Fruit fly (Drosophila melanogaster) whole organism, embryonic: ENCODE measurements around the gene ss.

ENCODE experiments used
- Aef1 ChIP-seq: fragments of 200-800 bp; sonication (Bioruptor generic); IDR thresholded peaks from 3 replicates; pipeline ENCODE4 v1.3.6; 2022; ENCODE audit warnings: missing biosample characterization, missing genetic modification characterization
- BEAF-32 ChIP-seq: fragments of 200-800 bp; sonication (Bioruptor generic); optimal IDR thresholded peaks from 3 replicates; lab custom pipeline; 2017; ENCODE audit warnings: missing biosample characterization, missing genetic modification characterization, mild to moderate bottlenecking, moderate library complexity, missing genetic modification reagents
- CG11723 ChIP-seq: fragments of 200-800 bp; sonication (Bioruptor generic); optimal IDR thresholded peaks from 2 replicates; lab custom pipeline; 2017; ENCODE audit warnings: missing biosample characterization, mild to moderate bottlenecking, missing genetic modification characterization
- CG15696 ChIP-seq: fragments of 200-800 bp; sonication (Bioruptor generic); optimal IDR thresholded peaks from 2 replicates; lab custom pipeline; 2019; ENCODE audit warnings: missing biosample characterization, mild to moderate bottlenecking, missing genetic modification characterization, moderate library complexity
- CG16813 ChIP-seq: fragments of 200-800 bp; sonication (Bioruptor generic); IDR thresholded peaks from 3 replicates; pipeline ENCODE4 v1.3.6; 2022; ENCODE audit warnings: missing biosample characterization, missing genetic modification characterization; ENCODE audit not compliant: partially characterized antibody
- CG17328 ChIP-seq: fragments of 200-800 bp; sonication (Bioruptor generic); IDR thresholded peaks from 2 replicates; pipeline ENCODE4 v1.3.6; 2022; ENCODE audit warnings: missing biosample characterization, missing genetic modification characterization
- CG17385 ChIP-seq: fragments of 200-800 bp; sonication (Bioruptor generic); optimal IDR thresholded peaks from 3 replicates; lab custom pipeline; 2018; ENCODE audit warnings: missing biosample characterization, mild to moderate bottlenecking, missing genetic modification characterization
- CG2116 ChIP-seq: fragments of 200-800 bp; sonication (Bioruptor generic); optimal IDR thresholded peaks from 3 replicates; lab custom pipeline; 2018; ENCODE audit warnings: missing biosample characterization, mild to moderate bottlenecking, missing genetic modification characterization
- CG2199 ChIP-seq: fragments of 200-800 bp; sonication (Bioruptor generic); IDR thresholded peaks from 3 replicates; pipeline ENCODE4 v1.3.6; 2022; ENCODE audit warnings: missing biosample characterization, missing genetic modification characterization
- CG3065 ChIP-seq: fragments of 200-800 bp; sonication (Bioruptor generic); optimal IDR thresholded peaks from 2 replicates; lab custom pipeline; 2016; ENCODE audit warnings: missing biosample characterization, missing genetic modification characterization
- CG32772 ChIP-seq: fragments of 200-800 bp; sonication (Bioruptor generic); IDR thresholded peaks from 2 replicates; pipeline ENCODE4 v1.3.6; 2022; ENCODE audit warnings: missing biosample characterization, missing genetic modification characterization
- CG3281 ChIP-seq: fragments of 200-800 bp; sonication (Bioruptor generic); optimal IDR thresholded peaks from 3 replicates; lab custom pipeline; 2017; ENCODE audit warnings: missing biosample characterization, mild to moderate bottlenecking, missing genetic modification characterization
- CG33557 ChIP-seq: fragments of 200-800 bp; sonication (Bioruptor generic); optimal IDR thresholded peaks from 2 replicates; lab custom pipeline; 2019; ENCODE audit warnings: missing biosample characterization, mild to moderate bottlenecking, missing genetic modification characterization, moderate library complexity
- CG3407 ChIP-seq: fragments of 200-800 bp; sonication (Bioruptor generic); optimal IDR thresholded peaks from 2 replicates; lab custom pipeline; 2018; ENCODE audit warnings: missing biosample characterization, mild to moderate bottlenecking, missing genetic modification characterization
- CG4282 ChIP-seq: fragments of 200-800 bp; sonication (Bioruptor generic); optimal IDR thresholded peaks from 2 replicates; lab custom pipeline; 2016; ENCODE audit warnings: missing biosample characterization, missing genetic modification characterization
- CHES-1-like ChIP-seq: fragments of 200-800 bp; sonication (Bioruptor generic); optimal IDR thresholded peaks from 2 replicates; lab custom pipeline; 2016; ENCODE audit warnings: missing biosample characterization, missing genetic modification characterization
- Deaf1 ChIP-seq: fragments of 200-800 bp; optimal IDR thresholded peaks from 3 replicates; lab custom pipeline; 2019; ENCODE audit warnings: missing biosample characterization, mild to moderate bottlenecking, missing genetic modification characterization, moderate library complexity
- Eip74EF ChIP-seq, 2 experiments: fragments of 200-800 bp in 1 of 2; fragments of >200 bp in 1 of 2; sonication (Bioruptor generic) in 1 of 2; optimal IDR thresholded peaks; 2 replicates each; lab custom pipeline; 2017 to 2019; ENCODE audit warnings: missing biosample characterization in 2 of 2, missing genetic modification characterization in 2 of 2, mild to moderate bottlenecking in 1 of 2, moderate library complexity in 1 of 2
- Hmx ChIP-seq: fragments of 200-800 bp; sonication (Bioruptor generic); optimal IDR thresholded peaks from 2 replicates; lab custom pipeline; 2016; ENCODE audit warnings: missing biosample characterization, missing genetic modification characterization
- Myb ChIP-seq: fragments of 200-800 bp; sonication (Bioruptor generic); optimal IDR thresholded peaks from 2 replicates; lab custom pipeline; 2016; ENCODE audit warnings: missing biosample characterization, missing genetic modification characterization
- Nf-YA ChIP-seq: fragments of 200-800 bp; sonication (Bioruptor generic); IDR thresholded peaks from 2 replicates; pipeline ENCODE4 v1.3.6; 2022; ENCODE audit warnings: missing biosample characterization, missing genetic modification characterization
- Optix ChIP-seq: fragments of 200-800 bp; sonication (Bioruptor generic); IDR thresholded peaks from 3 replicates; pipeline ENCODE4 v1.3.6; 2022; ENCODE audit warnings: missing biosample characterization, missing genetic modification characterization
- Pdp1 ChIP-seq, 2 experiments: fragments of 200-800 bp; sonication (Bioruptor generic); optimal IDR thresholded peaks; 3 replicates each; lab custom pipeline; 2016; ENCODE audit warnings: missing biosample characterization in 2 of 2, missing genetic modification characterization in 2 of 2, mild to moderate bottlenecking in 1 of 2, moderate library complexity in 1 of 2
- Ravus ChIP-seq: fragments of 200-800 bp; sonication (Bioruptor generic); IDR thresholded peaks from 2 replicates; pipeline ENCODE4 v1.3.6; 2022; ENCODE audit warnings: missing biosample characterization, missing genetic modification characterization
- Scr ChIP-seq: fragments of 200-800 bp; sonication (Bioruptor generic); IDR thresholded peaks from 2 replicates; pipeline ENCODE4 v1.3.6; 2022; ENCODE audit warnings: missing biosample characterization, missing genetic modification characterization; ENCODE audit not compliant: partially characterized antibody
- Side ChIP-seq: fragments of 200-800 bp; sonication (Bioruptor generic); optimal IDR thresholded peaks from 2 replicates; lab custom pipeline; 2016; ENCODE audit warnings: missing biosample characterization, missing genetic modification characterization
- Sin3A ChIP-seq: fragments of >200 bp; optimal IDR thresholded peaks from 2 replicates; lab custom pipeline; 2018
- Sry-β ChIP-seq: fragments of 200-800 bp; sonication (Bioruptor generic); optimal IDR thresholded peaks from 2 replicates; lab custom pipeline; 2018; ENCODE audit warnings: missing biosample characterization, mild to moderate bottlenecking, missing genetic modification characterization, moderate library complexity
- ase ChIP-seq: fragments of 200-800 bp; sonication (Bioruptor generic); IDR thresholded peaks from 3 replicates; pipeline ENCODE4 v1.3.6; 2022; ENCODE audit warnings: missing biosample characterization, missing genetic modification characterization
- bab2 ChIP-seq: fragments of 200-800 bp; sonication (Bioruptor generic); optimal IDR thresholded peaks from 2 replicates; lab custom pipeline; 2016; ENCODE audit warnings: missing biosample characterization, missing genetic modification characterization
- bcd ChIP-seq: fragments of 200-800 bp; sonication (Bioruptor generic); optimal IDR thresholded peaks from 2 replicates; lab custom pipeline; 2017; ENCODE audit warnings: missing biosample characterization, mild to moderate bottlenecking, missing genetic modification characterization
- cad ChIP-seq: fragments of >200 bp; optimal IDR thresholded peaks from 2 replicates; lab custom pipeline; 2017; ENCODE audit warnings: missing biosample characterization, missing genetic modification characterization
- cg ChIP-seq: fragments of 200-800 bp; sonication (Bioruptor generic); optimal IDR thresholded peaks from 3 replicates; lab custom pipeline; 2019; ENCODE audit warnings: missing biosample characterization, mild to moderate bottlenecking, missing genetic modification characterization, moderate library complexity
- ci ChIP-seq: fragments of 200-800 bp; sonication (Bioruptor generic); IDR thresholded peaks from 3 replicates; pipeline ENCODE4 v1.3.6; 2022; ENCODE audit warnings: missing biosample characterization, missing genetic modification characterization
- cwo ChIP-seq: fragments of 200-800 bp; sonication (Bioruptor generic); optimal IDR thresholded peaks from 3 replicates; lab custom pipeline; 2017; ENCODE audit warnings: missing biosample characterization, missing genetic modification characterization, mild to moderate bottlenecking, moderate library complexity, missing genetic modification reagents
- da ChIP-seq: fragments of 200-800 bp; sonication (Bioruptor generic); optimal IDR thresholded peaks from 2 replicates; lab custom pipeline; 2016; ENCODE audit warnings: missing biosample characterization, missing genetic modification characterization
- dpn ChIP-seq, 2 experiments: fragments of 200-800 bp; sonication (Bioruptor generic); optimal IDR thresholded peaks; 3 replicates each; lab custom pipeline; 2016; ENCODE audit warnings: missing biosample characterization in 2 of 2, missing genetic modification characterization in 2 of 2
- fru ChIP-seq: fragments of >200 bp; optimal IDR thresholded peaks from 2 replicates; lab custom pipeline; 2017
- grn ChIP-seq: fragments of 200-800 bp; sonication (Bioruptor generic); optimal IDR thresholded peaks from 3 replicates; lab custom pipeline; 2017; ENCODE audit warnings: missing biosample characterization, missing genetic modification characterization
- hbn ChIP-seq: fragments of 200-800 bp; sonication (Bioruptor generic); IDR thresholded peaks from 2 replicates; pipeline ENCODE4 v1.3.6; 2022; ENCODE audit warnings: missing biosample characterization, missing genetic modification characterization; ENCODE audit not compliant: partially characterized antibody
- kni ChIP-seq: fragments of 200-800 bp; sonication (Bioruptor generic); optimal IDR thresholded peaks from 3 replicates; lab custom pipeline; 2017; ENCODE audit warnings: mild to moderate bottlenecking, missing biosample characterization, missing genetic modification reagents, missing genetic modification characterization
- lab ChIP-seq: fragments of 200-800 bp; sonication (Bioruptor generic); optimal IDR thresholded peaks from 3 replicates; lab custom pipeline; 2017; ENCODE audit warnings: missing biosample characterization, missing genetic modification characterization, mild to moderate bottlenecking, moderate library complexity, missing genetic modification reagents
- maf-S ChIP-seq: fragments of 200-800 bp; sonication (Bioruptor generic); optimal IDR thresholded peaks from 2 replicates; lab custom pipeline; 2016; ENCODE audit warnings: missing biosample characterization, missing genetic modification characterization
- org-1 ChIP-seq: fragments of 200-800 bp; sonication (Bioruptor generic); optimal IDR thresholded peaks from 2 replicates; lab custom pipeline; 2017; ENCODE audit warnings: missing biosample characterization, missing genetic modification characterization
- ro ChIP-seq: fragments of 200-800 bp; sonication (Bioruptor generic); IDR thresholded peaks from 2 replicates; pipeline ENCODE4 v1.3.6; 2022; ENCODE audit warnings: missing biosample characterization, missing genetic modification characterization
- shn ChIP-seq: fragments of 200-800 bp; sonication (Bioruptor generic); optimal IDR thresholded peaks from 3 replicates; lab custom pipeline; 2016; ENCODE audit warnings: missing biosample characterization, missing genetic modification characterization
- sisA ChIP-seq: fragments of 200-800 bp; sonication (Bioruptor generic); IDR thresholded peaks from 2 replicates; pipeline ENCODE4 v1.3.6; 2022; ENCODE audit warnings: missing biosample characterization, missing genetic modification characterization
- sug ChIP-seq: fragments of 200-800 bp; optimal IDR thresholded peaks from 2 replicates; lab custom pipeline; 2019; ENCODE audit warnings: missing biosample characterization, mild to moderate bottlenecking, missing genetic modification characterization, moderate library complexity
- tx ChIP-seq: fragments of 200-800 bp; sonication (Bioruptor generic); optimal IDR thresholded peaks from 2 replicates; lab custom pipeline; 2016; ENCODE audit warnings: missing biosample characterization, missing genetic modification characterization
- z ChIP-seq: fragments of 200-800 bp; sonication (Bioruptor generic); IDR thresholded peaks from 3 replicates; pipeline ENCODE4 v1.3.6; 2022; ENCODE audit warnings: missing biosample characterization, missing genetic modification characterization
- zfh1 ChIP-seq: fragments of 200-800 bp; sonication (Bioruptor generic); IDR thresholded peaks from 3 replicates; pipeline ENCODE4 v1.3.6; 2022; ENCODE audit warnings: missing biosample characterization, missing genetic modification characterization

ss gene

DNA sequence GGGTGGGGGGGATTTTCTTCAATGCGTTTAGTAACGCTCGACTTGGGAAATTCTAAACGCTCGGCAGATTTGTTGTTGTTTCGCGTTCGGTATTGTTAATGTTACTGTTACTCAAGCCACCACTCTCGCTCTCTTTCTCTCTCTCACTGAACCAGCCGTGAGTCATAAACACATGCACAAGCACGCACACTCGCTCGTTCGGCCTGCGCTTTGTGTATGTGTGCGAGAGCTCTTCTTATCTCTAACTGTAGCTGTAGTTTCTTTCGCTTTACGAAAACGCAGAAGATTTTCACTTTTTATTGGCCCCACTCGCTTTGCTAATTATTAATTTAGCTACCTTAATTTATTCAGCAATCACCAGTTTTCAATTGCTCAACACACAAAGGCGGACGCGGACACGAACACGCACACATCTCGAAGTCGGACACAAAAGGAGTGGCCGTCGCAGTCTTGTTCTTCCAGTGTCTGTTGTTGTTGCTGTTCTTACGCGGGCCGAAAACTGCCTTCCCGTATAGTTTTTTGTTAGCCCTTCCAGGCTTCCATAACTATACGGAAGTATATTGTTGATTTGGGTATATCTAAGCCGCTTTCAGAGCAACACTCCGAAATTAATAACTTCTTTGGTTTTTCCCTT is 49.6 kb upstream of the ss start (continued):
- TF ChIP-seq bcd (GFP tag; lab: Kevin White, UChicago) (no peak), ro (GFP tag; lab: Robert Waterston, UW) (no peak), CG16813 (GFP tag; lab: Robert Waterston, UW) (no peak; the same call in 2 of the 3 replicates), ase (no peak), CHES-1-like (no peak), Side (GFP tag; lab: Kevin White, UChicago) (no peak), fru (lab: Kevin White, UChicago) (no peak), Sin3A (peak; percentile 31), CG17328 (GFP tag; lab: Robert Waterston, UW) (no peak), Pdp1 (GFP tag; optimal IDR thresholded peaks at IDR 0.05; lab: Kevin White, UChicago) (peak in 1 of 2 experiments; percentile 56), Hmx (GFP tag; lab: Kevin White, UChicago) (no peak), Sry-β (no peak), lab (GFP tag; lab: Kevin White, UChicago) (no peak), CG2116 (GFP tag; lab: Kevin White, UChicago) (no peak), CG17385 (GFP tag; lab: Kevin White, UChicago) (peak; percentile 80), Aef1 (GFP tag; lab: Robert Waterston, UW) (no peak), hbn (GFP tag; lab: Robert Waterston, UW) (peak; percentile 23; the same call in 1 of the 2 replicates), CG3407 (GFP tag; lab: Kevin White, UChicago) (no peak), sug (tag; lab: Kevin White, UChicago) (peak; percentile 25), maf-S (GFP tag; lab: Kevin White, UChicago) (no peak), da (GFP tag; lab: Kevin White, UChicago) (no peak), CG2199 (GFP tag; lab: Robert Waterston, UW) (no peak), grn (peak; percentile 16), Eip74EF (GFP tag; optimal IDR thresholded peaks at IDR 0.05; lab: Kevin White, UChicago) (no peak), CG4282 (GFP tag; lab: Kevin White, UChicago) (no peak), org-1 (GFP tag; lab: Kevin White, UChicago) (no peak), dpn (GFP tag; optimal IDR thresholded peaks at IDR 0.05; lab: Kevin White, UChicago) (no peak), cwo (GFP tag; lab: Kevin White, UChicago) (no peak), Myb (GFP tag; lab: Kevin White, UChicago) (no peak), Scr (GFP tag; lab: Robert Waterston, UW) (peak; percentile 8), CG3281 (GFP tag; lab: Kevin White, UChicago) (no peak), z (GFP tag; lab: Robert Waterston, UW) (peak; percentile 60; the same call in 1 of the 3 replicates), cad (GFP tag; lab: Kevin White, UChicago) (peak; percentile 79), CG11723 (no peak), BEAF-32 (GFP tag; lab: Kevin White, UChicago) (no peak), shn (GFP tag; lab: Kevin White, UChicago) (no peak), CG15696 (tag; lab: Kevin White, UChicago) (no peak), tx (GFP tag; lab: Kevin White, UChicago) (no peak), sisA (GFP tag; lab: Robert Waterston, UW) (no peak), Deaf1 (tag; lab: Kevin White, UChicago) (peak; percentile 53), bab2 (GFP tag; lab: Kevin White, UChicago) (no peak), kni (GFP tag; lab: Kevin White, UChicago) (peak; percentile 8), ci (GFP tag; lab: Robert Waterston, UW) (0 out of 3 replicates have a peak, but pooled peaks have one; percentile 13), CG3065 (GFP tag; lab: Kevin White, UChicago) (no peak), CG32772 (GFP tag; lab: Robert Waterston, UW) (no peak), Nf-YA (GFP tag; lab: Robert Waterston, UW) (no peak), cg (GFP tag; lab: Kevin White, UChicago) (peak; percentile 96), Optix (GFP tag; lab: Robert Waterston, UW) (no peak), zfh1 (GFP tag; lab: Robert Waterston, UW) (no peak), Ravus (GFP tag; lab: Robert Waterston, UW) (no peak), CG33557 (GFP tag; lab: Kevin White, UChicago) (no peak)
